Worm (Caenorhabditis elegans): ENCODE measurements around the gene lsm-7.

lsm-7 gene

DNA sequence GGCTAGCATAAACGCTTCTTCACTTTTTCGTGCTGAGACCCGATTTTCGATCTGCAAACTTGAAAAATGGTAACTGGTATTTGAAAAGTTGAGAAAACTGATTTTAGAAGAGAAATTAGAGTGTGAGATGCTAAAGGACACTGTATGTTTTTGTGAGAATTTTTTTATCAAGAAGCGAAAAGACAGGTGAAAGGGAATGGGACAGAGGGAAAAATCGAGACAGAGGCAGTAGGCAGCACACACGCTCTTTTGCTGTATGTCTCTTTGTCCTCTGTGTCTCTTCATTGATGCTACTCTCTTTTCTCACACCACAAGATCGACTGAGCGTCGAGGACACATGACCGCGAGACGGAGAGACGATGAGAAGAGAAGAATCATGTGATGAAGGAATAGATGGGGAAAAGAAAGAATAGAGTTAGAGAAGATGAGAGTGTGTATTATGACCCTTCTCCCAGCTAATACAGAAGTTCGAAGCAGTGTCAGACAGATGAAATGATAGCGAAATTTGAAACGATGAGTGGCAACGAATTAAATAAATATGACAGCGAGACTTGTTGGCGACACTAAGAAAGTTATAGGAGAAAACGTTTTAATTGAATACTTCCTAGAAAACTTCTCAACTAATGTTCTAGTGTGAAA lies 2.7 kb downstream of the lsm-7 start, which contains the start of gene lgg-2:
TSS of gene lgg-2 (minus strand) at position 51 of the 639 bp plus-strand sequence.
- TF ChIP-seq lin-15B (tag; optimal IDR thresholded peaks at IDR 0.05) (no peak), nhr-47 (tag; optimal IDR thresholded peaks at IDR 0.05) (peak; percentile 97), alr-1 (tag; optimal IDR thresholded peaks at IDR 0.05; ENCODE audit: borderline replicate concordance) (no peak), ceh-8 (GFP tag; optimal IDR thresholded peaks at IDR 0.05) (peak; percentile 93), ceh-88 (GFP tag; IDR thresholded peaks at IDR 0.05) (peak; percentile 79), pax-3 (tag; optimal IDR thresholded peaks at IDR 0.05) (peak; percentile 86), nhr-20 (tag; optimal IDR thresholded peaks at IDR 0.05) (peak; percentile 99), nhr-28 (tag; optimal IDR thresholded peaks at IDR 0.05) (no peak), isw-1 (GFP tag; IDR thresholded peaks at IDR 0.05) (peak; percentile 92), xbp-1 (tag; optimal IDR thresholded peaks at IDR 0.05) (peak; percentile 93), F16B12.6 (tag; optimal IDR thresholded peaks at IDR 0.05) (no peak), nhr-76 (tag; optimal IDR thresholded peaks at IDR 0.05) (no peak), efl-1 (optimal IDR thresholded peaks at IDR 0.05) (peak; percentile 89 to 92), efl-1 (GFP tag; optimal IDR thresholded peaks at IDR 0.05 in 1 of 2) (peak; percentile 68 to 97), lir-3 (tag; optimal IDR thresholded peaks at IDR 0.05; ENCODE audit: poor library complexity) (peak; percentile 91), ama-1 (optimal IDR thresholded peaks at IDR 0.05) (peak; percentile 94), unc-130 (tag; optimal IDR thresholded peaks at IDR 0.05) (no peak), ets-5 (GFP tag; IDR thresholded peaks at IDR 0.05) (no peak), dsc-1 (tag; optimal IDR thresholded peaks at IDR 0.05) (peak; percentile 93), fkh-4 (tag; optimal IDR thresholded peaks at IDR 0.05; ENCODE audit: borderline replicate concordance) (no peak), C34B4.2 (tag; optimal IDR thresholded peaks at IDR 0.05) (no peak), grh-1 (GFP tag; IDR thresholded peaks at IDR 0.05) (peak; percentile 86), ztf-11 (tag; optimal IDR thresholded peaks at IDR 0.05) (peak in 1 of 2 experiments; percentile 85), snpc-4 (tag; optimal IDR thresholded peaks at IDR 0.05) (peak; percentile 79), mep-1 (tag; optimal IDR thresholded peaks at IDR 0.05) (peak; percentile 98), C16A3.4 (tag; optimal IDR thresholded peaks at IDR 0.05) (peak; percentile 85), dpl-1 (GFP tag; optimal IDR thresholded peaks at IDR 0.05) (peak; percentile 78 to 79 (median 78)), elt-3 (tag; optimal IDR thresholded peaks at IDR 0.05) (peak in 4 of 6 experiments; percentile 7 to 84 (median 62)), nhr-71 (tag; optimal IDR thresholded peaks at IDR 0.05) (peak; percentile 100), egl-13 (tag; optimal IDR thresholded peaks at IDR 0.05) (peak; percentile 92), lin-13 (GFP tag; optimal IDR thresholded peaks at IDR 0.05) (peak; percentile 95), skn-1 (tag; optimal IDR thresholded peaks at IDR 0.05) (peak; percentile 88), mdl-1 (tag; optimal IDR thresholded peaks at IDR 0.05) (peak; percentile 62 to 98), hlh-4 (tag; optimal IDR thresholded peaks at IDR 0.05) (no peak), swsn-7 (tag; optimal IDR thresholded peaks at IDR 0.05) (peak; percentile 99), aly-2 (tag; optimal IDR thresholded peaks at IDR 0.05) (peak; percentile 55), unc-98 (GFP tag; IDR thresholded peaks at IDR 0.05) (peak; percentile 29; the same call in 1 of the 2 replicates), nhr-11 (tag; optimal IDR thresholded peaks at IDR 0.05) (peak; percentile 96), sup-37 (GFP tag; optimal IDR thresholded peaks at IDR 0.05) (peak; percentile 73), nhr-12 (tag; optimal IDR thresholded peaks at IDR 0.05) (no peak), hlh-17 (GFP tag; optimal IDR thresholded peaks at IDR 0.05; ENCODE audit: borderline replicate concordance) (no peak), nhr-90 (tag; optimal IDR thresholded peaks at IDR 0.05; ENCODE audit: poor library complexity) (peak; percentile 97), lsy-2 (tag; optimal IDR thresholded peaks at IDR 0.05) (peak; percentile 95 to 96), sox-4 (tag; optimal IDR thresholded peaks at IDR 0.05) (peak; percentile 77), Y116A8C.19 (tag; optimal IDR thresholded peaks at IDR 0.05; ENCODE audit: borderline replicate concordance) (no peak), aha-1 (tag; optimal IDR thresholded peaks at IDR 0.05) (peak; percentile 71), unc-62 (GFP tag; optimal IDR thresholded peaks at IDR 0.05) (no peak), rnt-1 (tag; optimal IDR thresholded peaks at IDR 0.05) (peak; percentile 96), irx-1 (tag; optimal IDR thresholded peaks at IDR 0.05) (peak; percentile 93), lin-35 (GFP tag; optimal IDR thresholded peaks at IDR 0.05) (peak; percentile 84 to 90), zip-4 (GFP tag; optimal IDR thresholded peaks at IDR 0.05) (peak; percentile 80), mef-2 (tag; optimal IDR thresholded peaks at IDR 0.05) (peak; percentile 76)
